ENCODE assay signal across 1 fruit fly cellular context in the genomic region with DNA sequence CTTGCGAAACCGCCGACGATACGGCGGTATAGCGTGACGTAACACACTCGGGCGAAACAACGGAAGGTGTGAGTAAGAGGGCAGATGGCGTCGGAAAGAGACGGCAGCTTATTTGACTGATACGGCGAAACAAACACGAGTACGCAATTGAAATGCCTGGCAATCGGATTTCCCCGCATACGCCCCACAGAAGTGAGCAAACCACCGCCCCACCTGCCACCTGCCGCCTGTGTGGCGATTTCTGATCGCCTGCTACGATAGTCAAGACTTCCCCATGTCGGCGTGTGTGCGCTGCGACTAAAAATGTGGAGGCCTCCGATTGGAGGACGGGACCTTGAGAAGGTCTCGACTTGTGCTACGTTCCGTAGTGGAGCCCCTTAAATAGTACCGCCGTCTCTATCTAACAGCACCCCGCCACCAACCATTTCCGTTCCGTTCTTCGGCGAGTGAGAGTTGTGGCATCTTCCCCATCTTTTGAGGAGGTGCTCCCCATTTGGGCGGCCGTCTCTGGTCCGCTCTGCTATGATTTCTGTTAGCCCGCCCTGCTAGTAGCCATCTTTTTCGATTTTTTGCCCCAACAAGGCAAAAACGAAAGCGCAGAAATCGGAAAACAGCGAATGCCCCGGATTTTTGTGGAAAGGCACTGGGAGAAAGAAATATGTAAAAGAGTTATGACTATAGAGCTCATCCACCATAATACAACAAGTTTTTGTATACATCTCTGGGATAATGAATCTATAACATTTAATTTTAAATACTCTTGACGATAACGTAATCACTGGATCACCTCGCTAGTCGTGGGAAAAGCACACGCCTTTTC.
TF ChIP-seq lines count a peak whose summit lies in the region.

No protein-coding gene starts in this region.

TF ChIP-seq in whole organism, embryonic, 481 proteins besides CTCF, POLR2A, EP300 and RAD21 (continued from another document and continues in another):
- TF ChIP-seq yki (optimal IDR thresholded peaks at IDR 0.05; lab: Kevin White, UChicago) (no peak), btn (GFP tag; optimal IDR thresholded peaks at IDR 0.05; lab: Kevin White, UChicago) (peak; percentile 83), Antp (GFP tag; optimal IDR thresholded peaks at IDR 0.05; lab: Kevin White, UChicago) (peak; percentile 88), E2f2 (GFP tag; IDR thresholded peaks at IDR 0.05; lab: Robert Waterston, UW) (no peak), phol (tag; optimal IDR thresholded peaks at IDR 0.05; lab: Kevin White, UChicago) (peak; percentile 89), CG12104 (GFP tag; optimal IDR thresholded peaks at IDR 0.05; lab: Kevin White, UChicago) (peak; percentile 65), CG6791 (GFP tag; IDR thresholded peaks at IDR 0.05; lab: Robert Waterston, UW; ENCODE audit: partially characterized antibody) (no peak), CG17328 (GFP tag; IDR thresholded peaks at IDR 0.05; lab: Robert Waterston, UW) (no peak), sima (GFP tag; optimal IDR thresholded peaks at IDR 0.05; lab: Kevin White, UChicago) (peak; percentile 28), knrl (GFP tag; IDR thresholded peaks at IDR 0.05; lab: Robert Waterston, UW; ENCODE audit: partially characterized antibody) (no peak), zen (tag; optimal IDR thresholded peaks at IDR 0.05; lab: Kevin White, UChicago) (peak; percentile 57), CG1647 (GFP tag; optimal IDR thresholded peaks at IDR 0.05; lab: Kevin White, UChicago) (peak; percentile 74), CG10543 (GFP tag; optimal IDR thresholded peaks at IDR 0.05; lab: Kevin White, UChicago) (peak; percentile 94), CG7928 (GFP tag; optimal IDR thresholded peaks at IDR 0.05; lab: Kevin White, UChicago) (no peak), CG12391 (tag; optimal IDR thresholded peaks at IDR 0.05; lab: Kevin White, UChicago) (peak; percentile 90), gce (GFP tag; IDR thresholded peaks at IDR 0.05; lab: Robert Waterston, UW) (no peak), CG2712 (tag; optimal IDR thresholded peaks at IDR 0.05; lab: Kevin White, UChicago) (peak; percentile 91), CG2889 (GFP tag; IDR thresholded peaks at IDR 0.05; lab: Robert Waterston, UW) (no peak), ttk (GFP tag; IDR thresholded peaks at IDR 0.05; lab: Robert Waterston, UW) (no peak), da (GFP tag; optimal IDR thresholded peaks at IDR 0.05; lab: Kevin White, UChicago) (peak; percentile 63), CG4360 (GFP tag; IDR thresholded peaks at IDR 0.05; lab: Robert Waterston, UW) (no peak), Deaf1 (tag; optimal IDR thresholded peaks at IDR 0.05; lab: Kevin White, UChicago) (peak; percentile 89), Drgx (GFP tag; IDR thresholded peaks at IDR 0.05; lab: Robert Waterston, UW) (no peak), CG15696 (tag; optimal IDR thresholded peaks at IDR 0.05; lab: Kevin White, UChicago) (peak; percentile 25), Elba2 (GFP tag; optimal IDR thresholded peaks at IDR 0.05; lab: Kevin White, UChicago) (peak; percentile 41), Hr39 (optimal IDR thresholded peaks at IDR 0.05; lab: Kevin White, UChicago) (no peak), Ssrp (tag; optimal IDR thresholded peaks at IDR 0.05; lab: Kevin White, UChicago) (peak; percentile 86), rib (GFP tag; IDR thresholded peaks at IDR 0.05; lab: Robert Waterston, UW) (no peak), pros (GFP tag; optimal IDR thresholded peaks at IDR 0.05; lab: Kevin White, UChicago) (peak; percentile 42), Bdp1 (GFP tag; optimal IDR thresholded peaks at IDR 0.05; lab: Kevin White, UChicago) (peak; percentile 71), CG6813 (GFP tag; optimal IDR thresholded peaks at IDR 0.05; lab: Kevin White, UChicago) (peak; percentile 76), Asciz (GFP tag; optimal IDR thresholded peaks at IDR 0.05; lab: Kevin White, UChicago) (peak; percentile 87), Mes4 (GFP tag; optimal IDR thresholded peaks at IDR 0.05; lab: Kevin White, UChicago) (peak; percentile 85), Lhr (GFP tag; optimal IDR thresholded peaks at IDR 0.05; lab: Kevin White, UChicago) (peak; percentile 62), Xbp1 (GFP tag; optimal IDR thresholded peaks at IDR 0.05; lab: Kevin White, UChicago) (peak; percentile 87), gcm2 (GFP tag; optimal IDR thresholded peaks at IDR 0.05; lab: Kevin White, UChicago) (peak; percentile 75), CG12744 (GFP tag; optimal IDR thresholded peaks at IDR 0.05; lab: Kevin White, UChicago) (peak; percentile 51), CG17912 (GFP tag; optimal IDR thresholded peaks at IDR 0.05; lab: Kevin White, UChicago) (no peak), CG2120 (GFP tag; optimal IDR thresholded peaks at IDR 0.05; lab: Kevin White, UChicago) (peak; percentile 89), en (GFP tag; optimal IDR thresholded peaks at IDR 0.05; lab: Kevin White, UChicago) (peak; percentile 82), H15 (GFP tag; IDR thresholded peaks at IDR 0.05; lab: Robert Waterston, UW) (no peak), CG33557 (GFP tag; optimal IDR thresholded peaks at IDR 0.05; lab: Kevin White, UChicago) (peak; percentile 32), jumu (GFP tag; optimal IDR thresholded peaks at IDR 0.05; lab: Kevin White, UChicago) (peak; percentile 90), fd102C (GFP tag; optimal IDR thresholded peaks at IDR 0.05; lab: Kevin White, UChicago) (no peak), CG11695 (GFP tag; IDR thresholded peaks at IDR 0.05; lab: Robert Waterston, UW) (no peak), sens-2 (GFP tag; IDR thresholded peaks at IDR 0.05; lab: Robert Waterston, UW) (no peak), abd-A (tag; optimal IDR thresholded peaks at IDR 0.05; lab: Kevin White, UChicago) (peak; percentile 84), CrebB (tag; optimal IDR thresholded peaks at IDR 0.05; lab: Kevin White, UChicago) (peak; percentile 78), CG14860 (GFP tag; IDR thresholded peaks at IDR 0.05; lab: Robert Waterston, UW; ENCODE audit: partially characterized antibody) (no peak), Dip2 (GFP tag; IDR thresholded peaks at IDR 0.05; lab: Robert Waterston, UW) (no peak), Hsf (GFP tag; optimal IDR thresholded peaks at IDR 0.05; lab: Kevin White, UChicago) (peak; percentile 82), CG32532 (GFP tag; IDR thresholded peaks at IDR 0.05; lab: Robert Waterston, UW) (no peak), Eip74EF (GFP tag; optimal IDR thresholded peaks at IDR 0.05; lab: Kevin White, UChicago) (peak in 1 of 2 experiments; percentile 73), dm (GFP tag; optimal IDR thresholded peaks at IDR 0.05; lab: Kevin White, UChicago) (peak; percentile 74), org-1 (GFP tag; optimal IDR thresholded peaks at IDR 0.05; lab: Kevin White, UChicago) (peak; percentile 86), hth (optimal IDR thresholded peaks at IDR 0.05; lab: Kevin White, UChicago) (no peak), hb (GFP tag; IDR thresholded peaks at IDR 0.05; lab: Robert Waterston, UW; ENCODE audit: partially characterized antibody) (no peak), Hr3 (GFP tag; optimal IDR thresholded peaks at IDR 0.05; lab: Kevin White, UChicago) (peak; percentile 89), CkIIα-i1 (GFP tag; IDR thresholded peaks at IDR 0.05; lab: Robert Waterston, UW) (no peak), CG11085 (GFP tag; IDR thresholded peaks at IDR 0.05; lab: Robert Waterston, UW) (no peak), bowl (GFP tag; IDR thresholded peaks at IDR 0.05; lab: Robert Waterston, UW) (no peak), disco-r (GFP tag; optimal IDR thresholded peaks at IDR 0.05; lab: Kevin White, UChicago) (peak; percentile 59), NFAT (GFP tag; IDR thresholded peaks at IDR 0.05; lab: Robert Waterston, UW) (no peak), CG12299 (tag; optimal IDR thresholded peaks at IDR 0.05; lab: Kevin White, UChicago) (peak; percentile 23), luna (GFP tag; optimal IDR thresholded peaks at IDR 0.05; lab: Kevin White, UChicago) (no peak), Hr78 (GFP tag; optimal IDR thresholded peaks at IDR 0.05; lab: Kevin White, UChicago) (peak in 1 of 2 experiments; percentile 66), cwo (GFP tag; optimal IDR thresholded peaks at IDR 0.05; lab: Kevin White, UChicago) (peak; percentile 90), Dfd (GFP tag; optimal IDR thresholded peaks at IDR 0.05; lab: Kevin White, UChicago) (no peak), Gsc (GFP tag; IDR thresholded peaks at IDR 0.05; lab: Robert Waterston, UW) (no peak), crp (GFP tag; optimal IDR thresholded peaks at IDR 0.05; lab: Kevin White, UChicago) (peak in 1 of 2 experiments; percentile 29), CG17612 (GFP tag; IDR thresholded peaks at IDR 0.05; lab: Robert Waterston, UW) (no peak), tin (GFP tag; optimal IDR thresholded peaks at IDR 0.05; lab: Kevin White, UChicago) (peak; percentile 79), CG16779 (GFP tag; IDR thresholded peaks at IDR 0.05; lab: Robert Waterston, UW) (no peak), sisA (GFP tag; IDR thresholded peaks at IDR 0.05; lab: Robert Waterston, UW) (no peak), NC2α (GFP tag; optimal IDR thresholded peaks at IDR 0.05; lab: Kevin White, UChicago) (peak; percentile 85), CG12071 (GFP tag; optimal IDR thresholded peaks at IDR 0.05; lab: Kevin White, UChicago) (peak; percentile 79), vfl (GFP tag; optimal IDR thresholded peaks at IDR 0.05; lab: Kevin White, UChicago) (peak; percentile 72), gro (GFP tag; optimal IDR thresholded peaks at IDR 0.05; lab: Kevin White, UChicago) (peak; percentile 80), Taf1 (GFP tag; IDR thresholded peaks at IDR 0.05; lab: Robert Waterston, UW) (no peak), CG11504 (tag; optimal IDR thresholded peaks at IDR 0.05; lab: Kevin White, UChicago) (peak; percentile 91), sd (tag; optimal IDR thresholded peaks at IDR 0.05; lab: Kevin White, UChicago) (peak; percentile 98), dimm (GFP tag; IDR thresholded peaks at IDR 0.05; lab: Robert Waterston, UW) (no peak), CG6175 (GFP tag; IDR thresholded peaks at IDR 0.05; lab: Robert Waterston, UW) (no peak), mld (GFP tag; IDR thresholded peaks at IDR 0.05; lab: Robert Waterston, UW; ENCODE audit: partially characterized antibody) (no peak), CG12155 (GFP tag; optimal IDR thresholded peaks at IDR 0.05; lab: Kevin White, UChicago) (peak; percentile 79), bsh (GFP tag; optimal IDR thresholded peaks at IDR 0.05; lab: Kevin White, UChicago) (peak; percentile 96 to 97), CG10274 (GFP tag; optimal IDR thresholded peaks at IDR 0.05; lab: Kevin White, UChicago) (peak; percentile 50), pzg (GFP tag; optimal IDR thresholded peaks at IDR 0.05; lab: Kevin White, UChicago) (no peak), cato (GFP tag; optimal IDR thresholded peaks at IDR 0.05; lab: Kevin White, UChicago; ENCODE audit: borderline replicate concordance) (peak; percentile 70), CG13123 (GFP tag; optimal IDR thresholded peaks at IDR 0.05; lab: Kevin White, UChicago) (peak; percentile 65), D (optimal IDR thresholded peaks at IDR 0.05; lab: Kevin White, UChicago) (no peak), D (GFP tag; optimal IDR thresholded peaks at IDR 0.05; lab: Kevin White, UChicago) (peak; percentile 87), gem (tag; optimal IDR thresholded peaks at IDR 0.05; lab: Kevin White, UChicago) (peak; percentile 94), wdn (GFP tag; IDR thresholded peaks at IDR 0.05; lab: Robert Waterston, UW) (no peak), CG6765 (GFP tag; optimal IDR thresholded peaks at IDR 0.05; lab: Kevin White, UChicago) (peak; percentile 53), mirr (GFP tag; optimal IDR thresholded peaks at IDR 0.05; lab: Kevin White, UChicago) (peak; percentile 84), mam (GFP tag; optimal IDR thresholded peaks at IDR 0.05; lab: Kevin White, UChicago) (peak; percentile 85), lola (GFP tag; optimal IDR thresholded peaks at IDR 0.05; lab: Kevin White, UChicago) (peak in 1 of 3 experiments; percentile 83), fd96Cb (tag; optimal IDR thresholded peaks at IDR 0.05; lab: Kevin White, UChicago) (peak; percentile 90), CG1233 (GFP tag; optimal IDR thresholded peaks at IDR 0.05; lab: Kevin White, UChicago) (peak; percentile 75), cg (GFP tag; optimal IDR thresholded peaks at IDR 0.05; lab: Kevin White, UChicago) (peak; percentile 57), Blimp-1 (GFP tag; optimal IDR thresholded peaks at IDR 0.05; lab: Kevin White, UChicago) (peak; percentile 86), Opbp (GFP tag; IDR thresholded peaks at IDR 0.05; lab: Robert Waterston, UW; ENCODE audit: partially characterized antibody) (no peak), schlank (tag; optimal IDR thresholded peaks at IDR 0.05; lab: Kevin White, UChicago) (peak; percentile 31), vvl (GFP tag; IDR thresholded peaks at IDR 0.05; lab: Robert Waterston, UW) (no peak), CG17802 (tag; optimal IDR thresholded peaks at IDR 0.05; lab: Kevin White, UChicago) (peak; percentile 77), D19B (GFP tag; optimal IDR thresholded peaks at IDR 0.05; lab: Kevin White, UChicago) (peak; percentile 63), Ptx1 (GFP tag; IDR thresholded peaks at IDR 0.05; lab: Robert Waterston, UW) (no peak), Med (GFP tag; lab: Kevin White, UChicago) (peak; percentile 98), CG31441 (GFP tag; IDR thresholded peaks at IDR 0.05; lab: Robert Waterston, UW) (no peak), wek (GFP tag; optimal IDR thresholded peaks at IDR 0.05; lab: Kevin White, UChicago) (peak; percentile 32), CG10366 (GFP tag; IDR thresholded peaks at IDR 0.05; lab: Robert Waterston, UW) (no peak), Awh (GFP tag; IDR thresholded peaks at IDR 0.05; lab: Robert Waterston, UW) (no peak), CG5180 (GFP tag; optimal IDR thresholded peaks at IDR 0.05; lab: Kevin White, UChicago) (peak; percentile 43), Doc3 (GFP tag; IDR thresholded peaks at IDR 0.05; lab: Robert Waterston, UW; ENCODE audit: partially characterized antibody) (no peak), br (optimal IDR thresholded peaks at IDR 0.05; lab: Kevin White, UChicago) (no peak), Bteb2 (GFP tag; optimal IDR thresholded peaks at IDR 0.05; lab: Kevin White, UChicago) (peak; percentile 78), kah (GFP tag; optimal IDR thresholded peaks at IDR 0.05; lab: Kevin White, UChicago) (peak; percentile 82), Gug (GFP tag; IDR thresholded peaks at IDR 0.05; lab: Robert Waterston, UW) (peak; percentile 88), Max (GFP tag; optimal IDR thresholded peaks at IDR 0.05; lab: Kevin White, UChicago) (peak; percentile 89), CG14667 (GFP tag; IDR thresholded peaks at IDR 0.05; lab: Robert Waterston, UW) (no peak), CG13894 (tag; optimal IDR thresholded peaks at IDR 0.05; lab: Kevin White, UChicago) (peak; percentile 95), CG11696 (GFP tag; IDR thresholded peaks at IDR 0.05; lab: Robert Waterston, UW) (no peak), ci (GFP tag; IDR thresholded peaks at IDR 0.05; lab: Robert Waterston, UW) (no peak), lab (GFP tag; optimal IDR thresholded peaks at IDR 0.05; lab: Kevin White, UChicago) (peak; percentile 87)
